Fruit fly (Drosophila melanogaster): ENCODE measurements around the gene js.

Gene js

dm6 chr3R:16353195-16353594, 14.9 kb downstream of the js start:
- no peak for TF ChIP-seq Hr83 (GFP tag; optimal IDR thresholded peaks at IDR 0.05; ENCODE audit: poor library complexity, severe bottlenecking)
- no peak for TF ChIP-seq foxo (GFP tag; optimal IDR thresholded peaks at IDR 0.05)
- TF ChIP-seq usp (GFP tag; optimal IDR thresholded peaks at IDR 0.05): no peak
- TF ChIP-seq lola (GFP tag; optimal IDR thresholded peaks at IDR 0.05): no peak
- no peak for TF ChIP-seq dmrt93B (GFP tag; optimal IDR thresholded peaks at IDR 0.05)
- TF ChIP-seq br (GFP tag; optimal IDR thresholded peaks at IDR 0.05): no peak
- TF ChIP-seq fru (GFP tag; optimal IDR thresholded peaks at IDR 0.05): no peak
- TF ChIP-seq psq (GFP tag; optimal IDR thresholded peaks at IDR 0.05): no peak
- TF ChIP-seq tai (GFP tag; optimal IDR thresholded peaks at IDR 0.05): no peak

- TF ChIP-seq sv (GFP tag; optimal IDR thresholded peaks at IDR 0.05) (no peak), ey (GFP tag; optimal IDR thresholded peaks at IDR 0.05) (no peak), Hr78 (GFP tag; optimal IDR thresholded peaks at IDR 0.05) (no peak)
These were observed 16.1 kb downstream of the js start for dm6 chr3R:16352039-16352438.

dm6 chr3R:16351044-16351443, 17.1 kb downstream of the js start:
- TF ChIP-seq rgr (GFP tag; optimal IDR thresholded peaks at IDR 0.05) (no peak), Myc (optimal IDR thresholded peaks at IDR 0.05) (peak; percentile 21), Abd-B (GFP tag; optimal IDR thresholded peaks at IDR 0.05) (no peak)

- TF ChIP-seq sv (GFP tag; optimal IDR thresholded peaks at IDR 0.05) (no peak), tai (GFP tag; optimal IDR thresholded peaks at IDR 0.05) (no peak), Hr78 (GFP tag; optimal IDR thresholded peaks at IDR 0.05) (no peak), Hr83 (GFP tag; optimal IDR thresholded peaks at IDR 0.05; ENCODE audit: poor library complexity, severe bottlenecking) (no peak), Myc (optimal IDR thresholded peaks at IDR 0.05) (no peak), dsf (GFP tag; optimal IDR thresholded peaks at IDR 0.05; ENCODE audit: borderline replicate concordance) (no peak), fru (GFP tag; optimal IDR thresholded peaks at IDR 0.05) (no peak), Mio (GFP tag; optimal IDR thresholded peaks at IDR 0.05) (no peak)
These were observed 17.7 kb downstream of the js start for dm6 chr3R:16350400-16350799.

- no peak for TF ChIP-seq HLH106 (tag; optimal IDR thresholded peaks at IDR 0.05)
- TF ChIP-seq CG32264 (GFP tag; optimal IDR thresholded peaks at IDR 0.05): no peak
- TF ChIP-seq rgr (GFP tag; optimal IDR thresholded peaks at IDR 0.05): peak; percentile 20
- TF ChIP-seq Rel (GFP tag; optimal IDR thresholded peaks at IDR 0.05): no peak
- TF ChIP-seq Rel (tag; optimal IDR thresholded peaks at IDR 0.05): peak; percentile 69
- peak; percentile 26 for TF ChIP-seq h (GFP tag; optimal IDR thresholded peaks at IDR 0.05)
- TF ChIP-seq Hr83 (GFP tag; optimal IDR thresholded peaks at IDR 0.05; ENCODE audit: poor library complexity, severe bottlenecking): peak; percentile 17
- TF ChIP-seq dsf (GFP tag; optimal IDR thresholded peaks at IDR 0.05; ENCODE audit: borderline replicate concordance): no peak
- no peak for TF ChIP-seq Mio (GFP tag; optimal IDR thresholded peaks at IDR 0.05)
- TF ChIP-seq CrebA (GFP tag; optimal IDR thresholded peaks at IDR 0.05; ENCODE audit: borderline replicate concordance): peak; percentile 92
- TF ChIP-seq Hnf4 (GFP tag; optimal IDR thresholded peaks at IDR 0.05): peak; percentile 22
These were observed 18.9 kb downstream of the js start, which contains the start of the genes CG14879 and Manf for dm6 chr3R:16349111-16349655. CG14879 (minus strand) TSS chr3R:16349226. Manf (plus strand) TSS chr3R:16349404.

- TF ChIP-seq CG9705 (GFP tag; optimal IDR thresholded peaks at IDR 0.05) (no peak), fru (GFP tag; optimal IDR thresholded peaks at IDR 0.05) (no peak), woc (GFP tag; optimal IDR thresholded peaks at IDR 0.05) (no peak), rgr (GFP tag; optimal IDR thresholded peaks at IDR 0.05) (no peak), Rel (GFP tag; optimal IDR thresholded peaks at IDR 0.05) (no peak), Rel (tag; optimal IDR thresholded peaks at IDR 0.05) (no peak), sage (GFP tag; optimal IDR thresholded peaks at IDR 0.05) (no peak)
These were observed 19.8 kb downstream of the js start for dm6 chr3R:16348289-16348688.

- TF ChIP-seq CG32264 (GFP tag; optimal IDR thresholded peaks at IDR 0.05) (no peak), dl (GFP tag; optimal IDR thresholded peaks at IDR 0.05; ENCODE audit: insufficient read depth in 1 of 2, partially characterized antibody in 2 of 2) (no peak), tai (GFP tag; optimal IDR thresholded peaks at IDR 0.05) (no peak), sv (GFP tag; optimal IDR thresholded peaks at IDR 0.05) (no peak), Myc (optimal IDR thresholded peaks at IDR 0.05) (no peak), OdsH (GFP tag; optimal IDR thresholded peaks at IDR 0.05) (no peak), pan (optimal IDR thresholded peaks at IDR 0.05) (no peak), Dfd (GFP tag; optimal IDR thresholded peaks at IDR 0.05) (no peak), Sp1 (GFP tag; optimal IDR thresholded peaks at IDR 0.05) (no peak)
These were observed 20.4 kb downstream of the js start for dm6 chr3R:16347626-16348264.
